Worm (Caenorhabditis elegans): ENCODE measurements around the gene gcy-4.
"Not testable (repeated sequence)": the region's sequence is repeated elsewhere in the genome, so short reads cannot be mapped to it uniquely, and the experiment has no call there.

Gene gcy-4

DNA sequence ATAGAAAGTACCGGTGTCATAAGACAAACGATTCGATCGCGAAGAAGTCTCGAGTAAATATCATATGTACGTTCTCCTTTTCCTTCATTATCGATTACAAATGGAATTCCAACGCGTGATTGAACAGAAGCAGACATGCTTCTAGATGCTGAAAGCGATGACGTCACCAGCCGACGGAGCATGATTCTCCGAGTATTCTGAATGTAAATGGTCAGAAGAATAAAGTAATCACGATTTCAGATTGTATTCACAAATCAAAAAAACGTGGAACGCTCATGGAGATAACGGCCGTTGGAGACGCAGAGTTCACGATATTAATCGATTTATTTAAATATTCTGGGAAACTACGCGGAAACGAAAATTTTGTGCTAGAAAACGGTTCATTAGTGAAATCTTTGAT is 6.0 kb downstream of the gcy-4 start, which contains the start of gene clpp-1 (continued):
- TF ChIP-seq Y67H2A.10 (GFP tag; conservative IDR thresholded peaks at IDR 0.05) (no peak), nfya-2 (GFP tag; IDR thresholded peaks at IDR 0.05) (no peak), aptf-2 (GFP tag; conservative IDR thresholded peaks at IDR 0.05) (no peak)

DNA sequence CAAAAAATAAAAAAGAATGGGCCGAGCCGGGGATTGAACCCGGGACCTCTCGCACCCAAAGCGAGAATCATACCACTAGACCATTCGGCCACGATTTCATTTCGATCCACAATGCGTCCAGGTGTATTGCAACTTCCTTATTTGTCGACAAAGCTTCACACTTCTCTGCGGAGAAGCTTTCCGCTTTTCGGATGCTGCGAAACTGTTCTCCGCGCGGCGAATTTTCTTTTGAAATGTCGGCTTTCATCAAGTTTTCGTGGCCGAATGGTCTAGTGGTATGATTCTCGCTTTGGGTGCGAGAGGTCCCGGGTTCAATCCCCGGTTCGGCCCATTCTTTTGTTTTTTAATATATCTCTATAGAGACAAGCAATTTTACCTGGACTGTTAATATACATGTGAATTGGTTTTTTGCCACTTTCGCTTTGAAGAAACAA is 6.5 kb downstream of the gcy-4 start:
- TF ChIP-seq pbrm-1 (GFP tag; IDR thresholded peaks at IDR 0.05) (peak; percentile 34; the same call in 1 of the 2 replicates), hmg-1.2 (GFP tag; IDR thresholded peaks at IDR 0.05) (peak; percentile 34; the same call in 1 of the 2 replicates), B0261.1 (tag; optimal IDR thresholded peaks at IDR 0.05) (peak; percentile 58), madf-6 (GFP tag; IDR thresholded peaks at IDR 0.05) (peak; percentile 59), ztf-18 (tag; optimal IDR thresholded peaks at IDR 0.05) (peak; percentile 14), F33H1.4 (GFP tag; IDR thresholded peaks at IDR 0.05) (peak; percentile 26; the same call in 1 of the 2 replicates), rpc-1 (optimal IDR thresholded peaks at IDR 0.05) (peak; percentile 52), rpc-1 (tag; optimal IDR thresholded peaks at IDR 0.05) (peak; percentile 72), lin-26 (GFP tag; IDR thresholded peaks at IDR 0.05) (peak; percentile 73; the same call in 1 of the 2 replicates), nhr-90 (tag; optimal IDR thresholded peaks at IDR 0.05) (peak; percentile 30), ekl-4 (GFP tag; IDR thresholded peaks at IDR 0.05) (0 out of 2 replicates have a peak, but pooled peaks have one; percentile 16), D2030.7 (GFP tag; IDR thresholded peaks at IDR 0.05) (peak; percentile 33; the same call in 1 of the 2 replicates), cebp-2 (GFP tag; IDR thresholded peaks at IDR 0.05) (0 out of 2 replicates have a peak, but pooled peaks have one; percentile 61), ceh-91 (GFP tag; IDR thresholded peaks at IDR 0.05) (0 out of 2 replicates have a peak, but pooled peaks have one; percentile 31), egrh-3 (GFP tag; IDR thresholded peaks at IDR 0.05) (peak; percentile 41), C17E4.6 (GFP tag; IDR thresholded peaks at IDR 0.05) (0 out of 2 replicates have a peak, but pooled peaks have one; percentile 5), dox-1 (GFP tag; IDR thresholded peaks at IDR 0.05) (peak; percentile 13; the same call in 1 of the 2 replicates), cebp-1 (tag; optimal IDR thresholded peaks at IDR 0.05) (peak; percentile 1), egl-44 (GFP tag; IDR thresholded peaks at IDR 0.05) (peak; percentile 26; the same call in 1 of the 2 replicates), tbp1 (GFP tag; optimal IDR thresholded peaks at IDR 0.05) (peak; percentile 83), attf-3 (GFP tag; conservative IDR thresholded peaks at IDR 0.05) (0 out of 2 replicates have a peak, but pooled peaks have one; percentile 19)
- not testable (repeated sequence) for TF ChIP-seq cebp-1 (GFP tag; IDR thresholded peaks at IDR 0.05)

- TF ChIP-seq sptf-2 (GFP tag; optimal IDR thresholded peaks at IDR 0.05): no peak
- TF ChIP-seq lin-54 (GFP tag; optimal IDR thresholded peaks at IDR 0.05): peak; percentile 96
- TF ChIP-seq rcor-1 (GFP tag; IDR thresholded peaks at IDR 0.05): peak; percentile 71
- peak; percentile 60; the same call in 1 of the 2 replicates for TF ChIP-seq lir-1 (GFP tag; conservative IDR thresholded peaks at IDR 0.05)
- peak; percentile 58; the same call in 1 of the 2 replicates for TF ChIP-seq hsf-1 (GFP tag; IDR thresholded peaks at IDR 0.05)
- TF ChIP-seq ztf-25 (GFP tag; IDR thresholded peaks at IDR 0.05): no peak
- no peak for TF ChIP-seq hlh-26 (GFP tag; conservative IDR thresholded peaks at IDR 0.05)
- TF ChIP-seq let-526 (GFP tag; IDR thresholded peaks at IDR 0.05): no peak
- peak; percentile 63 for TF ChIP-seq lin-26 (GFP tag; IDR thresholded peaks at IDR 0.05)
- TF ChIP-seq D2030.7 (GFP tag; IDR thresholded peaks at IDR 0.05): peak; percentile 58; the same call in 1 of the 2 replicates
- TF ChIP-seq F49E8.2 (tag; optimal IDR thresholded peaks at IDR 0.05; ENCODE audit: insufficient read depth): peak; percentile 18
- TF ChIP-seq him-1 (tag; optimal IDR thresholded peaks at IDR 0.05): peak; percentile 74
- no peak for TF ChIP-seq Y67H2A.10 (GFP tag; conservative IDR thresholded peaks at IDR 0.05)
- TF ChIP-seq ztf-3 (GFP tag; optimal IDR thresholded peaks at IDR 0.05): no peak
- peak in 1 of 2 experiments; percentile 49 for TF ChIP-seq let-607 (tag; optimal IDR thresholded peaks at IDR 0.05)
- peak; percentile 78 for TF ChIP-seq mcd-1 (GFP tag; IDR thresholded peaks at IDR 0.05)
- peak; percentile 82 for TF ChIP-seq ekl-4 (GFP tag; IDR thresholded peaks at IDR 0.05)
- TF ChIP-seq lin-35 (GFP tag; optimal IDR thresholded peaks at IDR 0.05): peak; percentile 20 to 90 (median 73)
- TF ChIP-seq somi-1 (GFP tag; optimal IDR thresholded peaks at IDR 0.05): no peak
- TF ChIP-seq F52B5.7 (tag; optimal IDR thresholded peaks at IDR 0.05): peak; percentile 41
- no peak for TF ChIP-seq lag-1 (GFP tag; IDR thresholded peaks at IDR 0.05)
- TF ChIP-seq F23B12.7 (tag; optimal IDR thresholded peaks at IDR 0.05; ENCODE audit: insufficient read depth): peak; percentile 42
- peak; percentile 73 for TF ChIP-seq C17E4.6 (GFP tag; IDR thresholded peaks at IDR 0.05)
- TF ChIP-seq ztf-18 (tag; optimal IDR thresholded peaks at IDR 0.05): peak; percentile 60
- no peak for TF ChIP-seq pha-4 (tag; optimal IDR thresholded peaks at IDR 0.05)
- peak; percentile 55 for TF ChIP-seq hmg-1.2 (GFP tag; IDR thresholded peaks at IDR 0.05)
- peak; percentile 17 for TF ChIP-seq nhr-90 (tag; optimal IDR thresholded peaks at IDR 0.05)
Measured at ce11 chrII:10300954-10301353, 7.7 kb downstream of the gcy-4 start, which contains the start of gene mdt-22. mdt-22 (plus strand) TSS chrII:10301216.
